Fruit fly (Drosophila melanogaster) whole organism, adult: ENCODE measurements around the gene Ent2.

Source experiments
- CG11617 ChIP-seq: fragments of 200-800 bp; sonication (Bioruptor generic); optimal IDR thresholded peaks from 2 replicates; lab custom pipeline; 2017; ENCODE audit warnings: mild to moderate bottlenecking, missing biosample characterization, missing genetic modification reagents, missing genetic modification characterization
- CG12768 ChIP-seq: fragments of 200-800 bp; sonication (Bioruptor generic); optimal IDR thresholded peaks from 2 replicates; lab custom pipeline; 2017; ENCODE audit warnings: missing biosample characterization, missing genetic modification characterization, mild to moderate bottlenecking, moderate library complexity, missing genetic modification reagents
- CG14711 ChIP-seq: fragments of 200-800 bp; sonication (Bioruptor generic); optimal IDR thresholded peaks from 2 replicates; lab custom pipeline; 2018; ENCODE audit warnings: missing biosample characterization, mild to moderate bottlenecking, missing genetic modification characterization, moderate library complexity
- CG1620 ChIP-seq: fragments of 200-800 bp; sonication (Bioruptor generic); optimal IDR thresholded peaks from 2 replicates; lab custom pipeline; 2016; ENCODE audit warnings: missing biosample characterization, missing genetic modification characterization
- CG33017 ChIP-seq: fragments of 200-800 bp; sonication (Bioruptor generic); optimal IDR thresholded peaks from 2 replicates; lab custom pipeline; 2018; ENCODE audit warnings: missing biosample characterization, mild to moderate bottlenecking, missing genetic modification characterization, moderate library complexity
- CG5204 ChIP-seq: fragments of 200-800 bp; sonication (Bioruptor generic); optimal IDR thresholded peaks from 2 replicates; lab custom pipeline; 2016; ENCODE audit warnings: missing biosample characterization, missing genetic modification characterization
- CG7045 ChIP-seq: fragments of 200-800 bp; sonication (Bioruptor generic); optimal IDR thresholded peaks from 2 replicates; lab custom pipeline; 2017; ENCODE audit warnings: missing biosample characterization, mild to moderate bottlenecking, missing genetic modification characterization
- CG7101 ChIP-seq: fragments of 200-800 bp; sonication (Bioruptor generic); optimal IDR thresholded peaks from 2 replicates; lab custom pipeline; 2018; ENCODE audit warnings: missing biosample characterization, mild to moderate bottlenecking, missing genetic modification characterization, moderate library complexity
- Clk ChIP-seq: fragments of 200-800 bp; sonication (Bioruptor generic); optimal IDR thresholded peaks from 2 replicates; lab custom pipeline; 2017; ENCODE audit warnings: missing biosample characterization, missing genetic modification characterization
- Crg-1 ChIP-seq: fragments of 200-800 bp; sonication (Bioruptor generic); optimal IDR thresholded peaks from 2 replicates; lab custom pipeline; 2016; ENCODE audit warnings: missing biosample characterization, missing genetic modification characterization
- Hr96 ChIP-seq: fragments of 200-800 bp; sonication (Bioruptor generic); optimal IDR thresholded peaks from 2 replicates; lab custom pipeline; 2016; ENCODE audit warnings: missing biosample characterization, missing genetic modification characterization
- Mnt ChIP-seq: fragments of 200-800 bp; sonication (Bioruptor generic); optimal IDR thresholded peaks from 2 replicates; lab custom pipeline; 2016; ENCODE audit warnings: missing biosample characterization, mild to moderate bottlenecking, missing genetic modification characterization
- bab1 ChIP-seq: fragments of 200-800 bp; sonication (Bioruptor generic); optimal IDR thresholded peaks from 3 replicates; lab custom pipeline; 2019; ENCODE audit warnings: missing biosample characterization, mild to moderate bottlenecking, missing genetic modification characterization, moderate library complexity
- cic ChIP-seq: fragments of 200-800 bp; sonication (Bioruptor generic); optimal IDR thresholded peaks from 2 replicates; lab custom pipeline; 2017; ENCODE audit warnings: missing biosample characterization, mild to moderate bottlenecking, missing genetic modification characterization, moderate library complexity
- cnc ChIP-seq, 2 experiments: fragments of >200 bp; optimal IDR thresholded peaks; 2 replicates each; lab custom pipeline; 2017
- kay ChIP-seq: fragments of 200-800 bp; sonication (Bioruptor generic); peaks from one replicate; lab custom pipeline; 2016; ENCODE audit warnings: missing biosample characterization, missing genetic modification characterization, borderline replicate concordance
- ovo ChIP-seq: fragments of 200-800 bp; sonication (Bioruptor generic); optimal IDR thresholded peaks from 2 replicates; lab custom pipeline; 2016; ENCODE audit warnings: missing biosample characterization, missing genetic modification characterization
- pad ChIP-seq: fragments of 200-800 bp; sonication (Bioruptor generic); optimal IDR thresholded peaks from 3 replicates; lab custom pipeline; 2017; ENCODE audit warnings: missing biosample characterization, missing genetic modification characterization, mild to moderate bottlenecking, moderate library complexity, missing genetic modification reagents
- tj ChIP-seq: fragments of 200-800 bp; sonication (Bioruptor generic); optimal IDR thresholded peaks from 3 replicates; lab custom pipeline; 2017; ENCODE audit warnings: missing biosample characterization, mild to moderate bottlenecking, missing genetic modification characterization, moderate library complexity
- toe ChIP-seq: fragments of 200-800 bp; sonication (Bioruptor generic); optimal IDR thresholded peaks from 2 replicates; lab custom pipeline; 2016; ENCODE audit warnings: missing biosample characterization, missing genetic modification characterization

Gene Ent2

DNA sequence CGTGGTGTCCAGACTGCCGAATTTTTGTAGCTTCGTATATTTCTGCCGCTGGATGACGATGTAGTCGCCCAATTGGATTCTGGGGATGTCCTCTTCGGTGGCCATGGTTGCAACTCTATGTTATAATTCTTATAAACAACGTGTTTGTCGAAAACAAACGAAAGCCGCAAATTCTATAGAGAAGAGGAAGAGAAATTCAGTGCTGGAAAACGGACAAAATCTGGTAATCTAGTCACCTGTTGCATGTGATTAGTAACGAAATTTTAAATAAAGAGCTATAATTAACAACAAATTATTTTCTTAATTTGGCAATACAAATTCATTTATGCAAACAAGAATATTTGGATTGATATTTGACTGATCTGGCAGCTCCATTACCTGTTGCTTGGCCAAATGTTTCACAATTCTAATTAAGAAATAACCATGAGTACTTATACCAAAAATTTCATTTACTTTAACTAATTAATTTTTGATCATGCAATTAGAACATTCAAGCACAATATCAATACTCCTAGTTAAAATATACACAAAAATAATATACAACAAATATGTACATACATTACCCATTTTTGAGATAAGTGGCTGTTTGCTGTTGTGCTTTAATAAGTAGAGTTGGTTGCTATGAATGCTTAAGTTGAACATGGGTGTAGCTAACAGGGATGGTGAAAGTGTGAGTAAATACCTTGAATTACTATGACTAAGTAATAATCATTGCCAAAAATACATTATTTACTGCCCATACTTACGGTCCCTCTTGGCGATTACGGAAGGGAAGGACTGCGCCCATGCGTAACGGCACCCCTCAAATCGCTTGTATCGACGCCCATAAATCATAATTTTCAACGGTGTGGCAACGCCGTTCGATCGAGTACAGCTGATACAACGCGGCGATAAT, at the start of gene Ent2, which contains the start of gene Trmt6:
Gene Ent2 (plus strand): TSS at position 863 of the 895 bp plus-strand sequence.
Gene Trmt6 (minus strand): TSS at position 827 of the 895 bp plus-strand sequence.
- TF ChIP-seq Hr96 (GFP tag; lab: Kevin White, UChicago) = peak; percentile 97
- TF ChIP-seq Crg-1 (GFP tag; lab: Kevin White, UChicago) = peak; percentile 87
- TF ChIP-seq cic = peak; percentile 74
- peak; percentile 94 for TF ChIP-seq CG12768
- TF ChIP-seq kay (GFP tag; lab: Kevin White, UChicago) = no peak
- peak; percentile 92 for TF ChIP-seq CG11617
- no peak for TF ChIP-seq cnc (optimal IDR thresholded peaks at IDR 0.05; lab: Kevin White, UChicago)
- peak; percentile 81 for TF ChIP-seq Mnt (GFP tag; lab: Kevin White, UChicago)
- peak; percentile 87 for TF ChIP-seq Clk
- peak; percentile 90 for TF ChIP-seq CG33017 (tag; lab: Kevin White, UChicago)
- TF ChIP-seq toe (GFP tag; lab: Kevin White, UChicago) = peak; percentile 97
- peak; percentile 88 for TF ChIP-seq CG14711
- peak; percentile 91 for TF ChIP-seq CG7045 (GFP tag; lab: Kevin White, UChicago)
- peak; percentile 92 for TF ChIP-seq CG7101 (tag; lab: Kevin White, UChicago)
- TF ChIP-seq pad = peak; percentile 78
- no peak for TF ChIP-seq tj (GFP tag; lab: Kevin White, UChicago)
- peak; percentile 91 for TF ChIP-seq ovo
- TF ChIP-seq CG1620 (GFP tag; lab: Kevin White, UChicago) = peak; percentile 80
- peak; percentile 91 for TF ChIP-seq CG5204 (GFP tag; lab: Kevin White, UChicago)
- peak; percentile 84 for TF ChIP-seq bab1

DNA sequence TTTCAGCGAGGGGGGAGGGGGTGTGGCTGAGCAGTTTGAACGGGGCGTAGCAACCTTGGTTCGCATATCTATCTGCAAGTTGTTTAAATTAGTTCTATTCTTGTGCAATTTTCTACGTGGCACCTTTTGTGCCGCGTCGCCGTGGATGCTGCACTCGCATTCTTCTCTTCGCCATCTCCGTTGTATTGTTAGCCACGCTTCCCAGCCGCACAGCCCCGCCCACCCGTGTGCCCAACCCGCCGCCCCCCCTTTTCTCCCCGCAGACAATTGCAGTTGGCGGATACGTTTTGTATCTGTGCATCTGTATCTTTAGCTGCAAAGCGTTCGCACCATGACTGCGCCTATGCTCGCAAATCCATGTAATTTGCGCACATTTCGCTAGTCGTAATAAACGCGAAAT, 48.2 kb upstream of the Ent2 start:
- TF ChIP-seq CG11617 = no peak
- TF ChIP-seq ovo = no peak
- TF ChIP-seq kay (GFP tag; lab: Kevin White, UChicago) = no peak
- TF ChIP-seq CG12768 = peak; percentile 51
- no peak for TF ChIP-seq Mnt (GFP tag; lab: Kevin White, UChicago)
- no peak for TF ChIP-seq CG7045 (GFP tag; lab: Kevin White, UChicago)
- no peak for TF ChIP-seq CG5204 (GFP tag; lab: Kevin White, UChicago)
- TF ChIP-seq pad = no peak

dm6 chr2L:6526996-6527395, 35.1 kb upstream of the Ent2 start:
- TF ChIP-seq CG1620 (GFP tag; lab: Kevin White, UChicago) (peak; percentile 26), CG7045 (GFP tag; lab: Kevin White, UChicago) (no peak), bab1 (peak; percentile 24)

- no peak for TF ChIP-seq cnc (optimal IDR thresholded peaks at IDR 0.05; lab: Kevin White, UChicago)
- TF ChIP-seq Hr96 (GFP tag; lab: Kevin White, UChicago) = no peak
- no peak for TF ChIP-seq CG7101 (tag; lab: Kevin White, UChicago)
- no peak for TF ChIP-seq bab1
- no peak for TF ChIP-seq CG1620 (GFP tag; lab: Kevin White, UChicago)
- TF ChIP-seq CG5204 (GFP tag; lab: Kevin White, UChicago) = no peak
- TF ChIP-seq pad = no peak
- no peak for TF ChIP-seq Crg-1 (GFP tag; lab: Kevin White, UChicago)
- TF ChIP-seq toe (GFP tag; lab: Kevin White, UChicago) = no peak
- TF ChIP-seq ovo = no peak
- TF ChIP-seq CG33017 (tag; lab: Kevin White, UChicago) = no peak
- TF ChIP-seq Mnt (GFP tag; lab: Kevin White, UChicago) = no peak
Observed at dm6 chr2L:6530952-6531512, 31.1 kb upstream of the Ent2 start.

dm6 chr2L:6531985-6532699, 30.0 kb upstream of the Ent2 start:
- no peak for TF ChIP-seq CG14711
- no peak for TF ChIP-seq Crg-1 (GFP tag; lab: Kevin White, UChicago)
- no peak for TF ChIP-seq CG7045 (GFP tag; lab: Kevin White, UChicago)
- no peak for TF ChIP-seq CG1620 (GFP tag; lab: Kevin White, UChicago)
- no peak for TF ChIP-seq Clk
- TF ChIP-seq kay (GFP tag; lab: Kevin White, UChicago) = no peak
- TF ChIP-seq toe (GFP tag; lab: Kevin White, UChicago) = no peak
- TF ChIP-seq ovo = no peak
- no peak for TF ChIP-seq CG11617
- TF ChIP-seq Mnt (GFP tag; lab: Kevin White, UChicago) = no peak
- TF ChIP-seq CG7101 (tag; lab: Kevin White, UChicago) = no peak
- no peak for TF ChIP-seq CG12768
- TF ChIP-seq CG5204 (GFP tag; lab: Kevin White, UChicago) = no peak
- TF ChIP-seq cnc (optimal IDR thresholded peaks at IDR 0.05; lab: Kevin White, UChicago) = no peak
- no peak for TF ChIP-seq cic
- no peak for TF ChIP-seq tj (GFP tag; lab: Kevin White, UChicago)

dm6 chr2L:6532977-6533376, 29.1 kb upstream of the Ent2 start:
- TF ChIP-seq toe (GFP tag; lab: Kevin White, UChicago) (no peak), tj (GFP tag; lab: Kevin White, UChicago) (peak; percentile 97)
